Fruit fly (Drosophila melanogaster) whole organism, embryonic: Measurements from ENCODE around the gene Cpr30B.
A peak's percentile ranks its signal among the peaks of the same experiment; 100 is the strongest.

Source experiments
- Ada2b ChIP-seq: fragments of 200-800 bp; sonication (Bioruptor generic); IDR thresholded peaks from 2 replicates; pipeline ENCODE4 v1.3.6; 2022; ENCODE audit warnings: missing biosample characterization, missing genetic modification characterization
- Atf-2 ChIP-seq: fragments of 200-800 bp; sonication (Bioruptor generic); optimal IDR thresholded peaks from 2 replicates; lab custom pipeline; 2016; ENCODE audit warnings: missing biosample characterization, missing genetic modification characterization
- Atf6 ChIP-seq: fragments of 200-800 bp; sonication (Bioruptor generic); IDR thresholded peaks from 2 replicates; pipeline ENCODE4 v1.3.6; 2022; ENCODE audit warnings: missing biosample characterization, missing genetic modification characterization
- Awh ChIP-seq: fragments of 200-800 bp; sonication (Bioruptor generic); IDR thresholded peaks from 2 replicates; pipeline ENCODE4, ENCODE4 v1.3.6; 2022; ENCODE audit warnings: missing biosample characterization, missing genetic modification characterization
- CG13624 ChIP-seq: fragments of 200-800 bp; sonication (Bioruptor generic); optimal IDR thresholded peaks from 2 replicates; lab custom pipeline; 2016; ENCODE audit warnings: missing biosample characterization, missing genetic modification characterization
- CG15696 ChIP-seq: fragments of 200-800 bp; sonication (Bioruptor generic); optimal IDR thresholded peaks from 2 replicates; lab custom pipeline; 2019; ENCODE audit warnings: missing biosample characterization, mild to moderate bottlenecking, missing genetic modification characterization, moderate library complexity
- CG17361 ChIP-seq: fragments of 200-800 bp; sonication (Bioruptor generic); IDR thresholded peaks from 3 replicates; pipeline ENCODE4 v1.3.6; 2022; ENCODE audit warnings: missing biosample characterization, missing genetic modification characterization
- CG2199 ChIP-seq: fragments of 200-800 bp; sonication (Bioruptor generic); IDR thresholded peaks from 3 replicates; pipeline ENCODE4 v1.3.6; 2022; ENCODE audit warnings: missing biosample characterization, missing genetic modification characterization
- CG31388 ChIP-seq: fragments of 200-800 bp; sonication (Bioruptor generic); optimal IDR thresholded peaks from 2 replicates; lab custom pipeline; 2016; ENCODE audit warnings: missing biosample characterization, missing genetic modification characterization
- CG34376 ChIP-seq: fragments of 200-800 bp; sonication (Bioruptor generic); optimal IDR thresholded peaks from 2 replicates; lab custom pipeline; 2018; ENCODE audit warnings: missing biosample characterization, mild to moderate bottlenecking, missing genetic modification characterization
- CG34422 ChIP-seq: fragments of 200-800 bp; sonication (Bioruptor generic); IDR thresholded peaks from 3 replicates; pipeline ENCODE4 v1.3.6; 2022; ENCODE audit warnings: missing biosample characterization, missing genetic modification characterization
- CG3847 ChIP-seq: fragments of 200-800 bp; sonication (Bioruptor generic); IDR thresholded peaks from 2 replicates; pipeline ENCODE4 v1.3.6; 2022; ENCODE audit warnings: missing biosample characterization, missing genetic modification characterization
- CG4328 ChIP-seq: fragments of 200-800 bp; sonication (Bioruptor generic); optimal IDR thresholded peaks from 3 replicates; lab custom pipeline; 2017; ENCODE audit warnings: missing biosample characterization, missing genetic modification reagents, missing genetic modification characterization
- CG4707 ChIP-seq: fragments of 200-800 bp; sonication (Bioruptor generic); optimal IDR thresholded peaks from 2 replicates; lab custom pipeline; 2018; ENCODE audit warnings: missing biosample characterization, mild to moderate bottlenecking, missing genetic modification characterization, moderate library complexity
- CG6683 ChIP-seq: fragments of 200-800 bp; sonication (Bioruptor generic); optimal IDR thresholded peaks from 2 replicates; lab custom pipeline; 2017; ENCODE audit warnings: missing biosample characterization, mild to moderate bottlenecking, missing genetic modification characterization, missing genetic modification reagents
- CG8089 ChIP-seq: fragments of 200-800 bp; sonication (Bioruptor generic); optimal IDR thresholded peaks from 3 replicates; lab custom pipeline; 2016; ENCODE audit warnings: missing biosample characterization, missing genetic modification characterization
- CG8281 ChIP-seq: fragments of 200-800 bp; sonication (Bioruptor generic); optimal IDR thresholded peaks from 2 replicates; lab custom pipeline; 2018; ENCODE audit warnings: missing biosample characterization, mild to moderate bottlenecking, missing genetic modification characterization, moderate library complexity
- CG8290 ChIP-seq, 3 experiments: fragments of 200-800 bp; sonication (Bioruptor generic); optimal IDR thresholded peaks; 2 replicates each; lab custom pipeline; 2016 to 2019; ENCODE audit warnings: missing biosample characterization in 3 of 3, missing genetic modification characterization in 3 of 3, mild to moderate bottlenecking in 2 of 3, moderate library complexity in 1 of 3
- CG8944 ChIP-seq: fragments of 200-800 bp; sonication (Bioruptor generic); optimal IDR thresholded peaks from 3 replicates; lab custom pipeline; 2016; ENCODE audit warnings: missing biosample characterization, missing genetic modification characterization
- CG9215 ChIP-seq: fragments of 200-800 bp; sonication (Bioruptor generic); IDR thresholded peaks from 2 replicates; pipeline ENCODE4 v1.3.6; 2022; ENCODE audit warnings: missing biosample characterization, missing genetic modification characterization
- CG9437 ChIP-seq: fragments of 200-800 bp; sonication (Bioruptor generic); optimal IDR thresholded peaks from 2 replicates; lab custom pipeline; 2018; ENCODE audit warnings: missing biosample characterization, mild to moderate bottlenecking, missing genetic modification characterization
- CG9817 ChIP-seq: fragments of 200-800 bp; sonication (Bioruptor generic); optimal IDR thresholded peaks from 2 replicates; lab custom pipeline; 2018; ENCODE audit warnings: missing biosample characterization, mild to moderate bottlenecking, missing genetic modification characterization, moderate library complexity
- CoRest ChIP-seq: fragments of 200-800 bp; sonication (Bioruptor generic); optimal IDR thresholded peaks from 3 replicates; lab custom pipeline; 2018; ENCODE audit warnings: missing biosample characterization, mild to moderate bottlenecking, missing genetic modification characterization, moderate library complexity
- CrebB ChIP-seq: fragments of 200-800 bp; sonication (Bioruptor generic); optimal IDR thresholded peaks from 3 replicates; lab custom pipeline; 2018; ENCODE audit warnings: missing biosample characterization, mild to moderate bottlenecking, missing genetic modification characterization
- Dad ChIP-seq: fragments of 200-800 bp; sonication (Bioruptor generic); optimal IDR thresholded peaks from 3 replicates; lab custom pipeline; 2016; ENCODE audit warnings: missing biosample characterization, missing genetic modification characterization
- Dbx ChIP-seq: fragments of 200-800 bp; sonication (Bioruptor generic); IDR thresholded peaks from 3 replicates; pipeline ENCODE4 v1.3.6; 2022; ENCODE audit warnings: missing biosample characterization, missing genetic modification characterization
- Elba2 ChIP-seq: fragments of 200-800 bp; sonication (Bioruptor generic); optimal IDR thresholded peaks from 3 replicates; lab custom pipeline; 2016; ENCODE audit warnings: missing biosample characterization, missing genetic modification characterization
- Fer1 ChIP-seq: fragments of 200-800 bp; sonication (Bioruptor generic); optimal IDR thresholded peaks from 2 replicates; lab custom pipeline; 2017; ENCODE audit warnings: missing biosample characterization, mild to moderate bottlenecking, missing genetic modification characterization
- Hr39 ChIP-seq: fragments of >200 bp; optimal IDR thresholded peaks from 2 replicates; lab custom pipeline; 2017
- Lpt ChIP-seq: fragments of >200 bp; optimal IDR thresholded peaks from 2 replicates; lab custom pipeline; 2018; ENCODE audit warnings: missing biosample characterization, missing genetic modification characterization
- Med ChIP-seq: fragments of 200-800 bp; sonication (Bioruptor generic); peaks from one replicate; lab custom pipeline; 2016; ENCODE audit warnings: missing biosample characterization, missing genetic modification characterization, mild to moderate bottlenecking, inconsistent platforms, moderate library complexity
- Meics ChIP-seq: fragments of 200-800 bp; sonication (Bioruptor generic); optimal IDR thresholded peaks from 2 replicates; lab custom pipeline; 2017; ENCODE audit warnings: missing biosample characterization, mild to moderate bottlenecking, missing genetic modification characterization
- Nf-YB ChIP-seq: fragments of 200-800 bp; sonication (Bioruptor generic); optimal IDR thresholded peaks from 3 replicates; lab custom pipeline; 2019; ENCODE audit warnings: missing biosample characterization, mild to moderate bottlenecking, missing genetic modification characterization, moderate library complexity
- TFAM ChIP-seq: fragments of 200-800 bp; sonication (Bioruptor generic); optimal IDR thresholded peaks from 2 replicates; lab custom pipeline; 2017; ENCODE audit warnings: missing biosample characterization, missing genetic modification characterization, inconsistent platforms
- YL-1 ChIP-seq: fragments of 200-800 bp; sonication (Bioruptor generic); optimal IDR thresholded peaks from 3 replicates; lab custom pipeline; 2017; ENCODE audit warnings: missing biosample characterization, mild to moderate bottlenecking, missing genetic modification characterization
- dan ChIP-seq: fragments of 200-800 bp; sonication (Bioruptor generic); IDR thresholded peaks from 2 replicates; pipeline ENCODE4 v1.3.6; 2022; ENCODE audit warnings: missing biosample characterization, missing genetic modification characterization
- disco-r ChIP-seq: fragments of 200-800 bp; sonication (Bioruptor generic); optimal IDR thresholded peaks from 2 replicates; lab custom pipeline; 2016; ENCODE audit warnings: missing biosample characterization, missing genetic modification characterization
- dpn ChIP-seq, 2 experiments: fragments of 200-800 bp; sonication (Bioruptor generic); optimal IDR thresholded peaks; 3 replicates each; lab custom pipeline; 2016; ENCODE audit warnings: missing biosample characterization in 2 of 2, missing genetic modification characterization in 2 of 2
- eyg ChIP-seq: fragments of 200-800 bp; sonication (Bioruptor generic); optimal IDR thresholded peaks from 3 replicates; lab custom pipeline; 2016; ENCODE audit warnings: missing biosample characterization, missing genetic modification characterization
- gsb ChIP-seq: fragments of 200-800 bp; sonication (Bioruptor generic); IDR thresholded peaks from 2 replicates; pipeline ENCODE4 v1.3.6; 2022; ENCODE audit warnings: missing biosample characterization, missing genetic modification characterization
- lab ChIP-seq: fragments of 200-800 bp; sonication (Bioruptor generic); optimal IDR thresholded peaks from 3 replicates; lab custom pipeline; 2017; ENCODE audit warnings: missing biosample characterization, missing genetic modification characterization, mild to moderate bottlenecking, moderate library complexity, missing genetic modification reagents
- lov ChIP-seq, 2 experiments: fragments of 200-800 bp in 1 of 2; fragments of >200 bp in 1 of 2; sonication (Bioruptor generic) in 1 of 2; IDR thresholded peaks in 1 of 2; optimal IDR thresholded peaks in 1 of 2; 2 replicates in 1 of 2; 3 replicates in 1 of 2; pipeline versions ENCODE4 v1.3.6 to Lab custom; 2017 to 2022; ENCODE audit warnings: missing biosample characterization in 1 of 2, missing genetic modification characterization in 1 of 2
- mam ChIP-seq: fragments of 200-800 bp; sonication (Bioruptor generic); optimal IDR thresholded peaks from 3 replicates; lab custom pipeline; 2016; ENCODE audit warnings: missing biosample characterization, missing genetic modification characterization
- otp ChIP-seq: fragments of 200-800 bp; sonication (Bioruptor generic); IDR thresholded peaks from 3 replicates; pipeline ENCODE4, ENCODE4 v1.3.6; 2022; ENCODE audit warnings: missing biosample characterization, missing genetic modification characterization
- pho ChIP-seq: fragments of 200-800 bp; sonication (Bioruptor generic); optimal IDR thresholded peaks from 2 replicates; lab custom pipeline; 2016; ENCODE audit warnings: missing biosample characterization, missing genetic modification characterization
- pum ChIP-seq: fragments of 200-800 bp; sonication (Bioruptor generic); optimal IDR thresholded peaks from 2 replicates; lab custom pipeline; 2016; ENCODE audit warnings: missing biosample characterization, missing genetic modification characterization
- ranshi ChIP-seq: fragments of 200-800 bp; sonication (Bioruptor generic); IDR thresholded peaks from 2 replicates; pipeline ENCODE4 v1.3.6; 2022; ENCODE audit warnings: missing biosample characterization, missing genetic modification characterization
- tx ChIP-seq: fragments of 200-800 bp; sonication (Bioruptor generic); optimal IDR thresholded peaks from 2 replicates; lab custom pipeline; 2016; ENCODE audit warnings: missing biosample characterization, missing genetic modification characterization
- wdn ChIP-seq: fragments of 200-800 bp; sonication (Bioruptor generic); IDR thresholded peaks from 2 replicates; pipeline ENCODE4 v1.3.6; 2022; ENCODE audit warnings: missing biosample characterization, missing genetic modification characterization
- zen ChIP-seq: fragments of 200-800 bp; sonication (Bioruptor generic); optimal IDR thresholded peaks from 3 replicates; lab custom pipeline; 2018; ENCODE audit warnings: missing biosample characterization, mild to moderate bottlenecking, missing genetic modification characterization, moderate library complexity
- zf30C ChIP-seq: fragments of 200-800 bp; sonication (Bioruptor generic); optimal IDR thresholded peaks from 3 replicates; lab custom pipeline; 2018; ENCODE audit warnings: missing biosample characterization, mild to moderate bottlenecking, missing genetic modification characterization

Gene Cpr30B

DNA sequence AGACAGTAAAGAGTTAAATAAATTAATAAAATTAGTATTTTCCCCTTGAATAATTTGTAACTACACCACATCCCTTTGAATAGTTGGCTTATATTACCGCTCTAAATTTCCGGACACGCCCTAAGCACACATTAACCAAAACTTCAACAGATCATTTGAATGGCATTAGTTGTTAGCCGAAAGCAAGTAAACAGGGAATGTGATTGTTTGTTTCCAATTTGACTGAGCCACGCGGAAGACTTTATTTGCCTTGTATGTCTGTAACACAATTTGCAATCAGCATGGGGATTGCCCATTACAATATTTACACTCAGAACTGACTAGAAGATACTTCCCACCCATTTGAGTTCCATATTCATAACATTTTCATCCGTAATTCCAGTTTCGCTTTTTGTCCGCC, 33.0 kb upstream of the Cpr30B start (continued):
- TF ChIP-seq CG4328 (GFP tag; lab: Kevin White, UChicago) (peak; percentile 4), Atf-2 (GFP tag; lab: Kevin White, UChicago) (no peak), CG8281 (no peak), Meics (GFP tag; lab: Kevin White, UChicago) (peak; percentile 58), CG15696 (tag; lab: Kevin White, UChicago) (no peak), YL-1 (GFP tag; lab: Kevin White, UChicago) (no peak), CG9215 (GFP tag; lab: Robert Waterston, UW) (no peak), Hr39 (no peak), CG6683 (GFP tag; lab: Kevin White, UChicago) (peak; percentile 11), CG8290 (GFP tag; optimal IDR thresholded peaks at IDR 0.05; lab: Kevin White, UChicago) (no peak), CG8290 (tag; optimal IDR thresholded peaks at IDR 0.05; lab: Kevin White, UChicago) (peak in 1 of 2 experiments; percentile 75), Atf6 (peak; percentile 48; the same call in 1 of the 2 replicates), CG34376 (peak; percentile 26), CG8089 (GFP tag; lab: Kevin White, UChicago) (no peak), Lpt (GFP tag; lab: Kevin White, UChicago) (no peak), Med (GFP tag; lab: Kevin White, UChicago) (peak; percentile 90), wdn (GFP tag; lab: Robert Waterston, UW) (no peak), eyg (peak; percentile 33), lab (peak; percentile 53), CG2199 (GFP tag; lab: Robert Waterston, UW) (no peak), Fer1 (peak; percentile 72), ranshi (GFP tag; lab: Robert Waterston, UW) (0 out of 2 replicates have a peak, but pooled peaks have one; percentile 9), lov (optimal IDR thresholded peaks at IDR 0.05; lab: Kevin White, UChicago) (no peak), lov (GFP tag; IDR thresholded peaks at IDR 0.05; lab: Robert Waterston, UW) (no peak), dan (no peak), disco-r (GFP tag; lab: Kevin White, UChicago) (no peak), CoRest (tag; lab: Kevin White, UChicago) (peak; percentile 4), CG13624 (GFP tag; lab: Kevin White, UChicago) (no peak), Ada2b (GFP tag; lab: Robert Waterston, UW) (no peak), Dbx (no peak; the same call in 2 of the 3 replicates), TFAM (no peak), Awh (GFP tag; lab: Robert Waterston, UW) (no peak), CG17361 (GFP tag; lab: Robert Waterston, UW) (no peak), CrebB (tag; lab: Kevin White, UChicago) (no peak), zen (no peak), tx (GFP tag; lab: Kevin White, UChicago) (no peak), Nf-YB (GFP tag; lab: Kevin White, UChicago) (no peak), CG9817 (tag; lab: Kevin White, UChicago) (no peak), CG8944 (GFP tag; lab: Kevin White, UChicago) (no peak), mam (GFP tag; lab: Kevin White, UChicago) (no peak), zf30C (GFP tag; lab: Kevin White, UChicago) (no peak), CG9437 (GFP tag; lab: Kevin White, UChicago) (no peak), pum (GFP tag; lab: Kevin White, UChicago) (no peak), CG3847 (GFP tag; lab: Robert Waterston, UW) (0 out of 2 replicates have a peak, but pooled peaks have one; percentile 24), gsb (GFP tag; lab: Robert Waterston, UW) (0 out of 2 replicates have a peak, but pooled peaks have one; percentile 30), Elba2 (GFP tag; lab: Kevin White, UChicago) (no peak), pho (GFP tag; lab: Kevin White, UChicago) (peak; percentile 21), otp (GFP tag; lab: Robert Waterston, UW) (no peak), CG34422 (GFP tag; lab: Robert Waterston, UW) (no peak), Dad (GFP tag; lab: Kevin White, UChicago) (no peak), dpn (GFP tag; optimal IDR thresholded peaks at IDR 0.05; lab: Kevin White, UChicago) (peak in 1 of 2 experiments; percentile 4), CG4707 (GFP tag; lab: Kevin White, UChicago) (no peak), CG31388 (GFP tag; lab: Kevin White, UChicago) (no peak)
